Worm (Caenorhabditis elegans) whole organism, L4/young adult: ENCODE results near the gene C28C12.11.

Experiments used
- W03F9.2 ChIP-seq: fragments of 150-350 bp; optimal IDR thresholded peaks from 2 replicates; lab custom pipeline; 2014; ENCODE audit warnings: missing biosample characterization, missing genetic modification characterization
- dao-5 ChIP-seq: sonication (generic microtip); optimal IDR thresholded peaks from 2 replicates; lab custom pipeline; 2016; ENCODE audit warnings: missing genotype, missing genetic modification characterization, moderate library complexity, missing compliant biosample characterization
- him-1 ChIP-seq: sonication (generic microtip); optimal IDR thresholded peaks from 2 replicates; lab custom pipeline; 2016; ENCODE audit warnings: missing genotype, missing genetic modification reagents, missing genetic modification characterization, missing compliant biosample characterization

- TF ChIP-seq him-1 (tag; lab: Kevin White, UChicago) = no peak
- TF ChIP-seq W03F9.2 (tag; lab: Kevin White, UChicago) = no peak
- TF ChIP-seq dao-5 = no peak
These were observed 12.7 kb upstream of the C28C12.11 start for ce11 chrIV:8461177-8461576.
